Fruit fly (Drosophila melanogaster) whole organism, adult: ENCODE results near the gene CG3226.

Experiments used
- CG11617 ChIP-seq: fragments of 200-800 bp; sonication (Bioruptor generic); optimal IDR thresholded peaks from 2 replicates; lab custom pipeline; 2017; ENCODE audit warnings: mild to moderate bottlenecking, missing biosample characterization, missing genetic modification reagents, missing genetic modification characterization
- CG12768 ChIP-seq: fragments of 200-800 bp; sonication (Bioruptor generic); optimal IDR thresholded peaks from 2 replicates; lab custom pipeline; 2017; ENCODE audit warnings: missing biosample characterization, missing genetic modification characterization, mild to moderate bottlenecking, moderate library complexity, missing genetic modification reagents
- CG14711 ChIP-seq: fragments of 200-800 bp; sonication (Bioruptor generic); optimal IDR thresholded peaks from 2 replicates; lab custom pipeline; 2018; ENCODE audit warnings: missing biosample characterization, mild to moderate bottlenecking, missing genetic modification characterization, moderate library complexity
- CG1620 ChIP-seq: fragments of 200-800 bp; sonication (Bioruptor generic); optimal IDR thresholded peaks from 2 replicates; lab custom pipeline; 2016; ENCODE audit warnings: missing biosample characterization, missing genetic modification characterization
- CG33017 ChIP-seq: fragments of 200-800 bp; sonication (Bioruptor generic); optimal IDR thresholded peaks from 2 replicates; lab custom pipeline; 2018; ENCODE audit warnings: missing biosample characterization, mild to moderate bottlenecking, missing genetic modification characterization, moderate library complexity
- CG5204 ChIP-seq: fragments of 200-800 bp; sonication (Bioruptor generic); optimal IDR thresholded peaks from 2 replicates; lab custom pipeline; 2016; ENCODE audit warnings: missing biosample characterization, missing genetic modification characterization
- CG7045 ChIP-seq: fragments of 200-800 bp; sonication (Bioruptor generic); optimal IDR thresholded peaks from 2 replicates; lab custom pipeline; 2017; ENCODE audit warnings: missing biosample characterization, mild to moderate bottlenecking, missing genetic modification characterization
- CG7101 ChIP-seq: fragments of 200-800 bp; sonication (Bioruptor generic); optimal IDR thresholded peaks from 2 replicates; lab custom pipeline; 2018; ENCODE audit warnings: missing biosample characterization, mild to moderate bottlenecking, missing genetic modification characterization, moderate library complexity
- Clk ChIP-seq: fragments of 200-800 bp; sonication (Bioruptor generic); optimal IDR thresholded peaks from 2 replicates; lab custom pipeline; 2017; ENCODE audit warnings: missing biosample characterization, missing genetic modification characterization
- Crg-1 ChIP-seq: fragments of 200-800 bp; sonication (Bioruptor generic); optimal IDR thresholded peaks from 2 replicates; lab custom pipeline; 2016; ENCODE audit warnings: missing biosample characterization, missing genetic modification characterization
- Hr96 ChIP-seq: fragments of 200-800 bp; sonication (Bioruptor generic); optimal IDR thresholded peaks from 2 replicates; lab custom pipeline; 2016; ENCODE audit warnings: missing biosample characterization, missing genetic modification characterization
- Mnt ChIP-seq: fragments of 200-800 bp; sonication (Bioruptor generic); optimal IDR thresholded peaks from 2 replicates; lab custom pipeline; 2016; ENCODE audit warnings: missing biosample characterization, mild to moderate bottlenecking, missing genetic modification characterization
- bab1 ChIP-seq: fragments of 200-800 bp; sonication (Bioruptor generic); optimal IDR thresholded peaks from 3 replicates; lab custom pipeline; 2019; ENCODE audit warnings: missing biosample characterization, mild to moderate bottlenecking, missing genetic modification characterization, moderate library complexity
- cic ChIP-seq: fragments of 200-800 bp; sonication (Bioruptor generic); optimal IDR thresholded peaks from 2 replicates; lab custom pipeline; 2017; ENCODE audit warnings: missing biosample characterization, mild to moderate bottlenecking, missing genetic modification characterization, moderate library complexity
- cnc ChIP-seq, 2 experiments: fragments of >200 bp; optimal IDR thresholded peaks; 2 replicates each; lab custom pipeline; 2017
- kay ChIP-seq: fragments of 200-800 bp; sonication (Bioruptor generic); peaks from one replicate; lab custom pipeline; 2016; ENCODE audit warnings: missing biosample characterization, missing genetic modification characterization, borderline replicate concordance
- ovo ChIP-seq: fragments of 200-800 bp; sonication (Bioruptor generic); optimal IDR thresholded peaks from 2 replicates; lab custom pipeline; 2016; ENCODE audit warnings: missing biosample characterization, missing genetic modification characterization
- pad ChIP-seq: fragments of 200-800 bp; sonication (Bioruptor generic); optimal IDR thresholded peaks from 3 replicates; lab custom pipeline; 2017; ENCODE audit warnings: missing biosample characterization, missing genetic modification characterization, mild to moderate bottlenecking, moderate library complexity, missing genetic modification reagents
- tj ChIP-seq: fragments of 200-800 bp; sonication (Bioruptor generic); optimal IDR thresholded peaks from 3 replicates; lab custom pipeline; 2017; ENCODE audit warnings: missing biosample characterization, mild to moderate bottlenecking, missing genetic modification characterization, moderate library complexity
- toe ChIP-seq: fragments of 200-800 bp; sonication (Bioruptor generic); optimal IDR thresholded peaks from 2 replicates; lab custom pipeline; 2016; ENCODE audit warnings: missing biosample characterization, missing genetic modification characterization

Gene CG3226

dm6 chrX:6614266-6614665 lies 39.8 kb downstream of the CG3226 start:
- TF ChIP-seq CG11617 (GFP tag; lab: Kevin White, UChicago): no peak
- TF ChIP-seq CG7045 (GFP tag; lab: Kevin White, UChicago): no peak
- TF ChIP-seq CG5204 (GFP tag; lab: Kevin White, UChicago): no peak
- no peak for TF ChIP-seq CG12768 (GFP tag; lab: Kevin White, UChicago)
- no peak for TF ChIP-seq pad (GFP tag; lab: Kevin White, UChicago)
- no peak for TF ChIP-seq bab1
- no peak for TF ChIP-seq Mnt
- TF ChIP-seq toe (GFP tag; lab: Kevin White, UChicago): no peak
- TF ChIP-seq CG1620: no peak
- TF ChIP-seq kay (GFP tag; lab: Kevin White, UChicago): no peak
- no peak for TF ChIP-seq ovo
- no peak for TF ChIP-seq CG14711 (tag; lab: Kevin White, UChicago)
- TF ChIP-seq CG7101: no peak
- TF ChIP-seq cic (GFP tag; lab: Kevin White, UChicago): no peak
- no peak for TF ChIP-seq cnc (optimal IDR thresholded peaks at IDR 0.05; lab: Kevin White, UChicago)
- TF ChIP-seq tj (GFP tag; lab: Kevin White, UChicago): no peak

dm6 chrX:6613581-6613980 lies 40.5 kb downstream of the CG3226 start:
- TF ChIP-seq CG1620 (no peak), Mnt (no peak), CG7045 (GFP tag; lab: Kevin White, UChicago) (no peak), pad (GFP tag; lab: Kevin White, UChicago) (no peak), tj (GFP tag; lab: Kevin White, UChicago) (no peak), cic (GFP tag; lab: Kevin White, UChicago) (no peak), Crg-1 (GFP tag; lab: Kevin White, UChicago) (no peak), ovo (no peak), CG33017 (tag; lab: Kevin White, UChicago) (no peak), bab1 (no peak), CG7101 (no peak), CG12768 (GFP tag; lab: Kevin White, UChicago) (no peak), CG14711 (tag; lab: Kevin White, UChicago) (no peak), kay (GFP tag; lab: Kevin White, UChicago) (no peak), Hr96 (GFP tag; lab: Kevin White, UChicago) (no peak), Clk (GFP tag; lab: Kevin White, UChicago) (no peak), cnc (optimal IDR thresholded peaks at IDR 0.05; lab: Kevin White, UChicago) (no peak), CG5204 (GFP tag; lab: Kevin White, UChicago) (no peak), CG11617 (GFP tag; lab: Kevin White, UChicago) (no peak)

dm6 chrX:6612509-6612908 lies 41.5 kb downstream of the CG3226 start:
- TF ChIP-seq CG33017 (tag; lab: Kevin White, UChicago): no peak
- TF ChIP-seq CG1620: no peak
- TF ChIP-seq Mnt: no peak
- no peak for TF ChIP-seq CG7101
- no peak for TF ChIP-seq ovo
- TF ChIP-seq CG11617 (GFP tag; lab: Kevin White, UChicago): no peak
- no peak for TF ChIP-seq CG12768 (GFP tag; lab: Kevin White, UChicago)
- no peak for TF ChIP-seq bab1
- no peak for TF ChIP-seq Clk (GFP tag; lab: Kevin White, UChicago)
- TF ChIP-seq pad (GFP tag; lab: Kevin White, UChicago): no peak
- no peak for TF ChIP-seq cnc (optimal IDR thresholded peaks at IDR 0.05; lab: Kevin White, UChicago)

DNA sequence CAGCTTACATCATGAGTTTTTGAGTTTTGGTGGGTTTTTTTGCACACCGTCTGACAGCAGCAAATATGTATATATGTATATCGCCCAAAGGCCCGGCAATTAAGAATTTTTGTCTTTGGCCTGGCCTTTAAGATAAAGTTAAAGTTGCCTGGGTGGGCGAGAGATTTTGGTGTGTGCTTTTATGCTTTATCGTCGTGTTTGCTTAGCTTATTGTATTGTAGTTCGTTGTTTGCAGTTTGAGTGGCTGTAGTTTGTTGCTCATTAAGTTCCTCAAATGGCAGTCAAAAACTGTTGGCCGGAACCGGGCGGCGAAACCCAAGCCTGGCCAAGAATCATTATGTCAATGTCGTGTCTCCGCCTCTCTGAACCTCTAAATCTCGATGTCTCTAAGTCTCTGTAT lies 42.2 kb downstream of the CG3226 start:
- TF ChIP-seq CG1620 (no peak), Clk (GFP tag; lab: Kevin White, UChicago) (no peak), CG5204 (GFP tag; lab: Kevin White, UChicago) (no peak), Hr96 (GFP tag; lab: Kevin White, UChicago) (no peak), cic (GFP tag; lab: Kevin White, UChicago) (no peak), CG7045 (GFP tag; lab: Kevin White, UChicago) (no peak), toe (GFP tag; lab: Kevin White, UChicago) (no peak), tj (GFP tag; lab: Kevin White, UChicago) (no peak), cnc (optimal IDR thresholded peaks at IDR 0.05; lab: Kevin White, UChicago) (no peak), CG33017 (tag; lab: Kevin White, UChicago) (no peak), CG7101 (no peak), CG12768 (GFP tag; lab: Kevin White, UChicago) (no peak), ovo (no peak), pad (GFP tag; lab: Kevin White, UChicago) (no peak), Mnt (no peak), bab1 (no peak), Crg-1 (GFP tag; lab: Kevin White, UChicago) (no peak), kay (GFP tag; lab: Kevin White, UChicago) (no peak), CG11617 (GFP tag; lab: Kevin White, UChicago) (no peak), CG14711 (tag; lab: Kevin White, UChicago) (no peak)

- TF ChIP-seq cic (GFP tag; lab: Kevin White, UChicago): no peak
Measured at dm6 chrX:6604706-6605105, 49.3 kb downstream of the CG3226 start.
